Fruit fly (Drosophila melanogaster) whole organism, embryonic: ENCODE data around the gene CG12078.

ENCODE experiments used
- Abd-B ChIP-seq: fragments of 200-800 bp; sonication (Bioruptor generic); optimal IDR thresholded peaks from 2 replicates; lab custom pipeline; 2018; ENCODE audit warnings: missing biosample characterization, mild to moderate bottlenecking, missing genetic modification characterization, moderate library complexity
- CG10274 ChIP-seq: fragments of 200-800 bp; sonication (Bioruptor generic); optimal IDR thresholded peaks from 3 replicates; lab custom pipeline; 2017; ENCODE audit warnings: missing biosample characterization, mild to moderate bottlenecking, missing genetic modification characterization
- CG10462 ChIP-seq: fragments of 200-800 bp; sonication (Bioruptor generic); optimal IDR thresholded peaks from 2 replicates; lab custom pipeline; 2016; ENCODE audit warnings: missing biosample characterization, missing genetic modification characterization
- CG11247 ChIP-seq: fragments of 200-800 bp; sonication (Bioruptor generic); IDR thresholded peaks from 2 replicates; pipeline ENCODE4 v1.3.6; 2022; ENCODE audit warnings: missing biosample characterization, missing genetic modification characterization
- CG1233 ChIP-seq: fragments of 200-800 bp; sonication (Bioruptor generic); optimal IDR thresholded peaks from 4 replicates; lab custom pipeline; 2018; ENCODE audit warnings: missing biosample characterization, mild to moderate bottlenecking, missing genetic modification characterization
- CG14014 ChIP-seq: fragments of 200-800 bp; sonication (Bioruptor generic); IDR thresholded peaks from 2 replicates; pipeline ENCODE4 v1.3.6; 2022; ENCODE audit warnings: missing biosample characterization, missing genetic modification characterization
- CG17385 ChIP-seq: fragments of 200-800 bp; sonication (Bioruptor generic); optimal IDR thresholded peaks from 3 replicates; lab custom pipeline; 2018; ENCODE audit warnings: missing biosample characterization, mild to moderate bottlenecking, missing genetic modification characterization
- CG17912 ChIP-seq: fragments of 200-800 bp; sonication (Bioruptor generic); optimal IDR thresholded peaks from 2 replicates; lab custom pipeline; 2018; ENCODE audit warnings: missing biosample characterization, mild to moderate bottlenecking, missing genetic modification characterization
- CG31224 ChIP-seq: fragments of 200-800 bp; sonication (Bioruptor generic); IDR thresholded peaks from 2 replicates; pipeline ENCODE4 v1.3.6; 2022; ENCODE audit warnings: missing biosample characterization, missing genetic modification characterization
- CG31388 ChIP-seq: fragments of 200-800 bp; sonication (Bioruptor generic); optimal IDR thresholded peaks from 2 replicates; lab custom pipeline; 2016; ENCODE audit warnings: missing biosample characterization, missing genetic modification characterization
- CG3995 ChIP-seq: fragments of 200-800 bp; sonication (Bioruptor generic); optimal IDR thresholded peaks from 3 replicates; lab custom pipeline; 2016; ENCODE audit warnings: missing biosample characterization, missing genetic modification characterization
- CG6272 ChIP-seq: fragments of 200-800 bp; sonication (Bioruptor generic); IDR thresholded peaks from 2 replicates; pipeline ENCODE4 v1.3.6; 2022; ENCODE audit warnings: missing biosample characterization, missing genetic modification characterization
- CG6654 ChIP-seq: fragments of 200-800 bp; sonication (Bioruptor generic); optimal IDR thresholded peaks from 2 replicates; lab custom pipeline; 2017; ENCODE audit warnings: missing biosample characterization, mild to moderate bottlenecking, missing genetic modification characterization
- CG7372 ChIP-seq: fragments of 200-800 bp; sonication (Bioruptor generic); IDR thresholded peaks from 2 replicates; pipeline ENCODE4 v1.3.6; 2022; ENCODE audit warnings: missing biosample characterization, missing genetic modification characterization
- CG8944 ChIP-seq: fragments of 200-800 bp; sonication (Bioruptor generic); optimal IDR thresholded peaks from 3 replicates; lab custom pipeline; 2016; ENCODE audit warnings: missing biosample characterization, missing genetic modification characterization
- CHES-1-like ChIP-seq: fragments of 200-800 bp; sonication (Bioruptor generic); optimal IDR thresholded peaks from 2 replicates; lab custom pipeline; 2016; ENCODE audit warnings: missing biosample characterization, missing genetic modification characterization
- CoRest ChIP-seq: fragments of 200-800 bp; sonication (Bioruptor generic); optimal IDR thresholded peaks from 3 replicates; lab custom pipeline; 2018; ENCODE audit warnings: missing biosample characterization, mild to moderate bottlenecking, missing genetic modification characterization, moderate library complexity
- Dbx ChIP-seq: fragments of 200-800 bp; sonication (Bioruptor generic); IDR thresholded peaks from 3 replicates; pipeline ENCODE4 v1.3.6; 2022; ENCODE audit warnings: missing biosample characterization, missing genetic modification characterization
- Doc2 ChIP-seq: fragments of 200-800 bp; sonication (Bioruptor generic); IDR thresholded peaks from 2 replicates; pipeline ENCODE4 v1.3.6; 2022; ENCODE audit warnings: missing biosample characterization, missing genetic modification characterization
- Drgx ChIP-seq: fragments of 200-800 bp; sonication (Bioruptor generic); IDR thresholded peaks from 2 replicates; pipeline ENCODE4 v1.3.6; 2022; ENCODE audit warnings: missing biosample characterization, missing genetic modification characterization
- E2f2 ChIP-seq: fragments of 200-800 bp; sonication (Bioruptor generic); IDR thresholded peaks from 2 replicates; pipeline ENCODE4 v1.3.6; 2022; ENCODE audit warnings: missing biosample characterization, missing genetic modification characterization
- H15 ChIP-seq: fragments of 200-800 bp; sonication (Bioruptor generic); IDR thresholded peaks from 3 replicates; pipeline ENCODE4 v1.3.6; 2022; ENCODE audit warnings: missing biosample characterization, missing genetic modification characterization
- H2.0 ChIP-seq: fragments of 200-800 bp; sonication (Bioruptor generic); IDR thresholded peaks from 2 replicates; pipeline ENCODE4 v1.3.6; 2022; ENCODE audit warnings: missing biosample characterization, missing genetic modification characterization
- HLH3B ChIP-seq: fragments of 200-800 bp; sonication (Bioruptor generic); IDR thresholded peaks from 2 replicates; pipeline ENCODE4 v1.3.6; 2022; ENCODE audit warnings: missing biosample characterization, missing genetic modification characterization
- Hmr ChIP-seq: fragments of 200-800 bp; sonication (Bioruptor generic); optimal IDR thresholded peaks from 3 replicates; lab custom pipeline; 2017; ENCODE audit warnings: mild to moderate bottlenecking, missing biosample characterization, missing genetic modification reagents, missing genetic modification characterization
- Hr39 ChIP-seq: fragments of >200 bp; optimal IDR thresholded peaks from 2 replicates; lab custom pipeline; 2017
- Kr ChIP-seq: fragments of 200-800 bp; sonication (Bioruptor generic); optimal IDR thresholded peaks from 2 replicates; lab custom pipeline; 2017; ENCODE audit warnings: missing biosample characterization, mild to moderate bottlenecking, missing genetic modification characterization
- Lhr ChIP-seq: fragments of 200-800 bp; sonication (Bioruptor generic); optimal IDR thresholded peaks from 3 replicates; lab custom pipeline; 2017; ENCODE audit warnings: mild to moderate bottlenecking, missing biosample characterization, missing genetic modification reagents, missing genetic modification characterization
- NfI ChIP-seq: fragments of 200-800 bp; sonication (Bioruptor generic); optimal IDR thresholded peaks from 3 replicates; lab custom pipeline; 2018; ENCODE audit warnings: missing biosample characterization, mild to moderate bottlenecking, missing genetic modification characterization, moderate library complexity
- PHDP ChIP-seq: fragments of 200-800 bp; sonication (Bioruptor generic); optimal IDR thresholded peaks from 3 replicates; lab custom pipeline; 2018; ENCODE audit warnings: missing biosample characterization, mild to moderate bottlenecking, missing genetic modification characterization, moderate library complexity
- Poxn ChIP-seq: fragments of 200-800 bp; sonication (Bioruptor generic); IDR thresholded peaks from 2 replicates; pipeline ENCODE4 v1.3.6; 2022; ENCODE audit warnings: missing biosample characterization, missing genetic modification characterization
- Sox100B ChIP-seq: fragments of 200-800 bp; sonication (Bioruptor generic); optimal IDR thresholded peaks from 3 replicates; lab custom pipeline; 2018; ENCODE audit warnings: missing biosample characterization, mild to moderate bottlenecking, missing genetic modification characterization
- Sry-δ ChIP-seq: fragments of 200-800 bp; sonication (Bioruptor generic); optimal IDR thresholded peaks from 2 replicates; lab custom pipeline; 2016; ENCODE audit warnings: missing biosample characterization, missing genetic modification characterization
- Ssrp ChIP-seq: fragments of 200-800 bp; sonication (Bioruptor generic); optimal IDR thresholded peaks from 2 replicates; lab custom pipeline; 2018; ENCODE audit warnings: missing biosample characterization, mild to moderate bottlenecking, missing genetic modification characterization, moderate library complexity
- Xrp1 ChIP-seq: fragments of 200-800 bp; sonication (Bioruptor generic); IDR thresholded peaks from 2 replicates; pipeline ENCODE4 v1.3.6; 2022; ENCODE audit warnings: missing biosample characterization, missing genetic modification characterization
- ara ChIP-seq: fragments of 200-800 bp; sonication (Bioruptor generic); IDR thresholded peaks from 2 replicates; pipeline ENCODE4 v1.3.6; 2022; ENCODE audit warnings: missing biosample characterization, missing genetic modification characterization
- ato ChIP-seq: fragments of 200-800 bp; sonication (Bioruptor generic); IDR thresholded peaks from 2 replicates; pipeline ENCODE4 v1.3.6; 2022; ENCODE audit warnings: missing biosample characterization, missing genetic modification characterization; ENCODE audit not compliant: partially characterized antibody
- cad ChIP-seq: fragments of >200 bp; optimal IDR thresholded peaks from 2 replicates; lab custom pipeline; 2017; ENCODE audit warnings: missing biosample characterization, missing genetic modification characterization
- dimm ChIP-seq: fragments of 200-800 bp; sonication (Bioruptor generic); IDR thresholded peaks from 2 replicates; pipeline ENCODE4 v1.3.6; 2022; ENCODE audit warnings: missing biosample characterization, missing genetic modification characterization
- grn ChIP-seq: fragments of 200-800 bp; sonication (Bioruptor generic); optimal IDR thresholded peaks from 3 replicates; lab custom pipeline; 2017; ENCODE audit warnings: missing biosample characterization, missing genetic modification characterization
- hbn ChIP-seq: fragments of 200-800 bp; sonication (Bioruptor generic); IDR thresholded peaks from 2 replicates; pipeline ENCODE4 v1.3.6; 2022; ENCODE audit warnings: missing biosample characterization, missing genetic modification characterization; ENCODE audit not compliant: partially characterized antibody
- jing ChIP-seq: fragments of 200-800 bp; sonication (Bioruptor generic); optimal IDR thresholded peaks from 2 replicates; lab custom pipeline; 2018; ENCODE audit warnings: missing biosample characterization, mild to moderate bottlenecking, missing genetic modification characterization
- lmd ChIP-seq: fragments of 200-800 bp; sonication (Bioruptor generic); IDR thresholded peaks from 2 replicates; pipeline ENCODE4 v1.3.6; 2022; ENCODE audit warnings: missing biosample characterization, missing genetic modification characterization
- nom ChIP-seq: fragments of 200-800 bp; sonication (Bioruptor generic); optimal IDR thresholded peaks from 2 replicates; lab custom pipeline; 2017; ENCODE audit warnings: missing biosample characterization, missing genetic modification characterization, mild to moderate bottlenecking, moderate library complexity, missing genetic modification reagents
- pfk ChIP-seq: fragments of 200-800 bp; sonication (Bioruptor generic); optimal IDR thresholded peaks from 2 replicates; lab custom pipeline; 2018; ENCODE audit warnings: missing biosample characterization, mild to moderate bottlenecking, missing genetic modification characterization, moderate library complexity
- prd ChIP-seq, 3 experiments: fragments of >200 bp in 2 of 3; fragments of 200-800 bp in 1 of 3; sonication (Bioruptor generic) in 1 of 3; optimal IDR thresholded peaks in 2 of 3; IDR thresholded peaks in 1 of 3; 2 replicates in 2 of 3; 3 replicates in 1 of 3; pipeline versions ENCODE4 v1.3.6 to Lab custom; 2017 to 2022; ENCODE audit warnings: missing biosample characterization in 1 of 3, missing genetic modification characterization in 1 of 3
- rib ChIP-seq: fragments of 200-800 bp; sonication (Bioruptor generic); IDR thresholded peaks from 2 replicates; pipeline ENCODE4 v1.3.6; 2022; ENCODE audit warnings: missing biosample characterization, missing genetic modification characterization
- ro ChIP-seq: fragments of 200-800 bp; sonication (Bioruptor generic); IDR thresholded peaks from 2 replicates; pipeline ENCODE4 v1.3.6; 2022; ENCODE audit warnings: missing biosample characterization, missing genetic modification characterization
- sisA ChIP-seq: fragments of 200-800 bp; sonication (Bioruptor generic); IDR thresholded peaks from 2 replicates; pipeline ENCODE4 v1.3.6; 2022; ENCODE audit warnings: missing biosample characterization, missing genetic modification characterization
- tin ChIP-seq: fragments of 200-800 bp; sonication (Bioruptor generic); optimal IDR thresholded peaks from 3 replicates; lab custom pipeline; 2016; ENCODE audit warnings: missing biosample characterization, missing genetic modification characterization
- unc-4 ChIP-seq: fragments of 200-800 bp; sonication (Bioruptor generic); IDR thresholded peaks from 2 replicates; pipeline ENCODE4 v1.3.6; 2022; ENCODE audit warnings: missing biosample characterization, missing genetic modification characterization; ENCODE audit not compliant: partially characterized antibody
- yki ChIP-seq: fragments of >200 bp; optimal IDR thresholded peaks from 3 replicates; lab custom pipeline; 2018

Gene CG12078

dm6 chr3L:3288414-3288813, 44.3 kb upstream of the CG12078 start (continued):
- TF ChIP-seq sisA (GFP tag; lab: Robert Waterston, UW) = peak; percentile 56
- TF ChIP-seq Hmr (GFP tag; lab: Kevin White, UChicago) = no peak
- TF ChIP-seq yki (lab: Kevin White, UChicago) = no peak
- TF ChIP-seq Drgx (GFP tag; lab: Robert Waterston, UW) = no peak
- no peak for TF ChIP-seq Sry-δ (GFP tag; lab: Kevin White, UChicago)
- TF ChIP-seq ato (GFP tag; lab: Robert Waterston, UW) = no peak
- TF ChIP-seq Sox100B (GFP tag; lab: Kevin White, UChicago) = no peak
- peak; percentile 44; the same call in 1 of the 2 replicates for TF ChIP-seq CG14014 (GFP tag; lab: Robert Waterston, UW)
- TF ChIP-seq Lhr (GFP tag; lab: Kevin White, UChicago) = no peak
- no peak for TF ChIP-seq unc-4 (GFP tag; lab: Robert Waterston, UW)
- TF ChIP-seq ara (GFP tag; lab: Robert Waterston, UW) = no peak
- no peak for TF ChIP-seq pfk (GFP tag; lab: Kevin White, UChicago)
- no peak for TF ChIP-seq CG1233
- TF ChIP-seq dimm (GFP tag; lab: Robert Waterston, UW) = no peak
- no peak for TF ChIP-seq rib
- TF ChIP-seq CG17912 (GFP tag; lab: Kevin White, UChicago) = no peak
- no peak for TF ChIP-seq Ssrp (tag; lab: Kevin White, UChicago)
- TF ChIP-seq hbn (GFP tag; lab: Robert Waterston, UW) = no peak
- no peak for TF ChIP-seq ro (GFP tag; lab: Robert Waterston, UW)
- no peak for TF ChIP-seq CG10274 (GFP tag; lab: Kevin White, UChicago)
- TF ChIP-seq Kr = no peak
- TF ChIP-seq Hr39 = no peak
- TF ChIP-seq CG31224 (GFP tag; lab: Robert Waterston, UW) = no peak
- TF ChIP-seq Poxn = no peak
- TF ChIP-seq CG17385 (GFP tag; lab: Kevin White, UChicago) = no peak
- no peak for TF ChIP-seq PHDP (tag; lab: Kevin White, UChicago)
- TF ChIP-seq CG7372 (GFP tag; lab: Robert Waterston, UW) = peak; percentile 37; the same call in 1 of the 2 replicates
- TF ChIP-seq prd (optimal IDR thresholded peaks at IDR 0.05; lab: Kevin White, UChicago) = no peak
- peak; percentile 53; the same call in 2 of the 3 replicates for TF ChIP-seq prd (GFP tag; IDR thresholded peaks at IDR 0.05; lab: Robert Waterston, UW)
- peak; percentile 58; the same call in 1 of the 2 replicates for TF ChIP-seq lmd (GFP tag; lab: Robert Waterston, UW)
- TF ChIP-seq nom (GFP tag; lab: Kevin White, UChicago) = no peak
- no peak for TF ChIP-seq Abd-B
- TF ChIP-seq tin (GFP tag; lab: Kevin White, UChicago) = peak; percentile 60
- TF ChIP-seq H15 (GFP tag; lab: Robert Waterston, UW) = peak; percentile 42; the same call in 1 of the 3 replicates
- no peak for TF ChIP-seq jing (GFP tag; lab: Kevin White, UChicago)
- TF ChIP-seq E2f2 (GFP tag; lab: Robert Waterston, UW) = peak; percentile 76
- TF ChIP-seq Doc2 = no peak
- TF ChIP-seq Dbx (GFP tag; lab: Robert Waterston, UW) = peak; percentile 50; the same call in 1 of the 3 replicates
- TF ChIP-seq CG6654 (GFP tag; lab: Kevin White, UChicago) = no peak
- TF ChIP-seq CG6272 (GFP tag; lab: Robert Waterston, UW) = no peak
- no peak for TF ChIP-seq CG31388
- TF ChIP-seq CHES-1-like (GFP tag; lab: Kevin White, UChicago) = no peak
- no peak for TF ChIP-seq grn (GFP tag; lab: Kevin White, UChicago)
- no peak for TF ChIP-seq CG3995
- TF ChIP-seq H2.0 (GFP tag; lab: Robert Waterston, UW) = peak; percentile 52
- TF ChIP-seq cad (GFP tag; lab: Kevin White, UChicago) = no peak
- TF ChIP-seq CG11247 (GFP tag; lab: Robert Waterston, UW) = peak; percentile 68
- TF ChIP-seq CG8944 = no peak
- TF ChIP-seq CG10462 (GFP tag; lab: Kevin White, UChicago) = no peak
- no peak for TF ChIP-seq HLH3B (GFP tag; lab: Robert Waterston, UW)
- TF ChIP-seq NfI (GFP tag; lab: Kevin White, UChicago) = no peak
- TF ChIP-seq CoRest (tag; lab: Kevin White, UChicago) = no peak
- no peak for TF ChIP-seq Xrp1 (GFP tag; lab: Robert Waterston, UW)
